Fruit fly (Drosophila melanogaster): ENCODE results near the gene CG14007.

The CG14007 gene

DNA sequence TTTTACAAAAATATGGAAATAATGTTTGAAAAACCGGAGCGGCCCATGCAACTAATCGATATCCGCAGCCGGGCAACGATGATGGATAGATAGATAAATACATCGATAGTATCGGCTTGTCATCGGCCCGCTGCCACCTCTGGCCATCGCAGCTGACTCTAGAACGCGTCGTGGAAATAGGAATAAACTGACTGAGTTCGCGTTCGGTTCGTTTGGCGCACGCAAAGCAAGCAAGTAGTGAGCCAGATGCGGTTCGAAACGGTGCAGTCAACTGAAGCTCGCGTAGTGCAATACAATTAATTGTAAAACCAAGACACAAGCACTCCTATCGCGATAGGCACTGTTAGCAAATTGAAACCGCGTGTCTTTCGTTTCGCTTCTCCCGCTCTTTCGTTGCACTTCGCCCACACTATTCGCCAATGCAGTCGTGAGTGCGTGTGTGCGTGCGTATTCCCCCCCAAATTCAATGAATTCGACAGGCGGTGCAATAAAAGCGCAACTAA lies 8.1 kb upstream of the CG14007 start, which contains the start of gene CG11030 (continued):
- TF ChIP-seq Hr78 (GFP tag; optimal IDR thresholded peaks at IDR 0.05) (no peak), CG1792 (GFP tag; optimal IDR thresholded peaks at IDR 0.05) (no peak)

DNA sequence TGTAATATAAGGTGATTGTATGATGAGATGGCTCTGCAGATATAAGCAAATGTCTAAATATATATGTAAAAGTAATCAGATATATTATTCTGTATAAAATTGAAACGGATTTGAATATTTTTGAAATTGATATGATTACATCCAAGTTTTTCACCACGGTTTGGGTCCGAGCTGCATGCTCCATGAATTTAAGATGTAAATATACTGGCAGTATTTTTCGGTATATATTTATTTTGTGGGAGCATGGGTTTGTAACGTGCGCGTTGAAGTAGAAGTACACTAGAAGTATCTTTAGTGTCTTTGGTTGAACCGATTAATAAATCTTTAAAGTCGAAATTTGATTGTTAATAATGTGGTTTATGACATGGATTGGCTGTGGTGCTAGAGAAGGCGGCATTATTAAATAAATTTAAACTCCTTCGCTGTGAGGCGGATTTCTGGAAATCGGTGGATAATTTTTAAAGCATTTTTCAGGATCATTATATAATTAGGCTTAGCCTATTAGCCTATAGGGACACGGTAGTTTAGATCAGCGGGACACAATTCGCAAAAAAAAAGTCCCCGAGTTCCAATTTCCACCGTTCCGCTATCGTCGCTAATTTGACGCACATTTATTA lies 7.5 kb upstream of the CG14007 start:
- peak; percentile 67 for TF ChIP-seq CG1603 (tag; optimal IDR thresholded peaks at IDR 0.05)
- TF ChIP-seq CG17802 (tag; optimal IDR thresholded peaks at IDR 0.05) = no peak
- TF ChIP-seq chm (GFP tag; IDR thresholded peaks at IDR 0.05) = no peak
- TF ChIP-seq nerfin-1 (tag; optimal IDR thresholded peaks at IDR 0.05) = no peak
- no peak for TF ChIP-seq HmgZ (tag; optimal IDR thresholded peaks at IDR 0.05)
- TF ChIP-seq lmd (GFP tag; IDR thresholded peaks at IDR 0.05) = no peak
- no peak for TF ChIP-seq mld (GFP tag; IDR thresholded peaks at IDR 0.05; ENCODE audit: partially characterized antibody)
- peak; percentile 39 for TF ChIP-seq CG42726 (GFP tag; IDR thresholded peaks at IDR 0.05; ENCODE audit: partially characterized antibody)
- TF ChIP-seq CG3281 (GFP tag; optimal IDR thresholded peaks at IDR 0.05) = no peak
- no peak for TF ChIP-seq Max (GFP tag; optimal IDR thresholded peaks at IDR 0.05)
- TF ChIP-seq CG4820 (GFP tag; optimal IDR thresholded peaks at IDR 0.05) = peak; percentile 4
- TF ChIP-seq CG32532 (GFP tag; IDR thresholded peaks at IDR 0.05) = peak; percentile 5; the same call in 1 of the 2 replicates
- peak; percentile 63 for TF ChIP-seq Dp (GFP tag; optimal IDR thresholded peaks at IDR 0.05)
- no peak for TF ChIP-seq CG12299 (tag; optimal IDR thresholded peaks at IDR 0.05)
- TF ChIP-seq Dbx (GFP tag; IDR thresholded peaks at IDR 0.05) = no peak
- peak; percentile 78 for TF ChIP-seq E2f2 (GFP tag; IDR thresholded peaks at IDR 0.05)
- no peak for TF ChIP-seq hkb (optimal IDR thresholded peaks at IDR 0.05)
- no peak for TF ChIP-seq hkb (GFP tag; IDR thresholded peaks at IDR 0.05)
- TF ChIP-seq Neu2 (GFP tag; optimal IDR thresholded peaks at IDR 0.05; ENCODE audit: borderline replicate concordance) = no peak
- no peak for TF ChIP-seq her (GFP tag; optimal IDR thresholded peaks at IDR 0.05)
- no peak for TF ChIP-seq CG8944 (GFP tag; optimal IDR thresholded peaks at IDR 0.05)
- TF ChIP-seq Opbp (GFP tag; IDR thresholded peaks at IDR 0.05; ENCODE audit: partially characterized antibody) = peak; percentile 55
- TF ChIP-seq slp2 (GFP tag; optimal IDR thresholded peaks at IDR 0.05) = no peak
- no peak for TF ChIP-seq fd96Cb (tag; optimal IDR thresholded peaks at IDR 0.05)
- peak; percentile 84 for TF ChIP-seq pita (GFP tag; optimal IDR thresholded peaks at IDR 0.05)
- TF ChIP-seq CG14441 (GFP tag; IDR thresholded peaks at IDR 0.05) = no peak
- TF ChIP-seq CG11695 (GFP tag; IDR thresholded peaks at IDR 0.05) = 0 out of 3 replicates have a peak, but pooled peaks have one; percentile 15
- TF ChIP-seq CG10147 (GFP tag; optimal IDR thresholded peaks at IDR 0.05) = peak; percentile 18
- no peak for TF ChIP-seq zen2 (GFP tag; IDR thresholded peaks at IDR 0.05; ENCODE audit: partially characterized antibody)
- TF ChIP-seq CG31365 (tag; optimal IDR thresholded peaks at IDR 0.05) = no peak
- TF ChIP-seq NFAT (GFP tag; IDR thresholded peaks at IDR 0.05) = no peak
- TF ChIP-seq pzg (GFP tag; optimal IDR thresholded peaks at IDR 0.05) = peak; percentile 57
- TF ChIP-seq Ada2b (GFP tag; IDR thresholded peaks at IDR 0.05) = no peak
- no peak for TF ChIP-seq CG11696 (GFP tag; IDR thresholded peaks at IDR 0.05)
- no peak for TF ChIP-seq CG4328 (GFP tag; optimal IDR thresholded peaks at IDR 0.05)
- TF ChIP-seq nerfin-2 (GFP tag; IDR thresholded peaks at IDR 0.05; ENCODE audit: partially characterized antibody) = no peak
- no peak for TF ChIP-seq gce (GFP tag; IDR thresholded peaks at IDR 0.05)
- no peak for TF ChIP-seq sd (tag; optimal IDR thresholded peaks at IDR 0.05)
- TF ChIP-seq CG9797 (GFP tag; optimal IDR thresholded peaks at IDR 0.05) = no peak
- TF ChIP-seq lab (GFP tag; optimal IDR thresholded peaks at IDR 0.05) = peak; percentile 20
- TF ChIP-seq ems (GFP tag; optimal IDR thresholded peaks at IDR 0.05) = no peak
- TF ChIP-seq CG3163 (GFP tag; optimal IDR thresholded peaks at IDR 0.05) = no peak
- TF ChIP-seq Lhr (GFP tag; optimal IDR thresholded peaks at IDR 0.05) = peak; percentile 65
- TF ChIP-seq Eip74EF (GFP tag; optimal IDR thresholded peaks at IDR 0.05) = no peak
- TF ChIP-seq Sry-δ (GFP tag; optimal IDR thresholded peaks at IDR 0.05) = no peak
